Fruit fly (Drosophila melanogaster) S2 (cell line): ENCODE results near the gene atilla.

Experiments
- CG8478 ChIP-seq: fragments of >200 bp; optimal IDR thresholded peaks from 2 replicates; lab custom pipeline; 2018
- CTCF ChIP-seq, 2 experiments: fragments of >200 bp; optimal IDR thresholded peaks; 2 replicates each; lab custom pipeline; 2018

atilla gene

DNA sequence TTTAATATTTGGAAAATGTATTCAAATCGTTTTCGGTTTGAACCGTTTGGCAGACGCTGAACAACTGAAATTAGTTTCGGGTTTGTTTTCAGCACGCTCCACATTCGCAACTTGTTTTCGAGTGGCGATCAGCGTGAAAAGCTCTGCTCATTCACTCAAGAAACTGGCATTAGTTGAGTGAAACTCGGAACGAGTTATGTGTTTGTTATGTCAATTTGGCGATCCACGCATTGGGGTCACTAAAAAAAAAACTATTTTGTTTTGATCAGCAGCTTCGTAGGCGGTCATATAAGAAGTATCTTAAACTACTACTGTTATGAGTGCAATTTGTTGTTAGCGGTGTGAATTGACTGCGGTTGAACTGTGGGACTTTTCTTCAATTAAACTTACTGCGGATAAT is at the start of gene atilla:
atilla (minus strand) TSS at position 266 of the 400 bp plus-strand sequence.
- TF ChIP-seq CTCF (optimal IDR thresholded peaks at IDR 0.05; lab: Kevin White, UChicago): no peak
- TF ChIP-seq CG8478 (lab: Kevin White, UChicago): no peak

DNA sequence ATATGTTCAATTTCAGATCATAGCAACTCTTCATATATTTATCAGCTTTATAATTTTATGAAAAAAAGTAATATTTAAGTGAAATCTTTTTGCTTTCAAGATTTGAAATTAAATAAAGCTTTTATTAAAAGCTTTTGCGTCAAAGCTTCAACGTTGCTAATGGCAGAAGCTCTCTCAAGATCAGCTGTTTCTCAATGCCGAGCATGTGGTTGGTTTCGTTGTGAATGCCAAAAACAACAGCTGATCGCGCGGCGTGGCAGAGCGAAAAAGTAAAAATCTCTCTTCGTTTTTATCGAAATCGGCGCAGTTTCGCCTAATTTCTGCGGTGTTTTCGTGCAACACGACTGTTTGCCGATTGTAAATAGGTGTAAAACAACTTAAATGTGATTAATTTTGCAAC is 29.9 kb upstream of the atilla start, which contains the start of gene CG31759:
CG31759 (plus strand) TSS at position 161 of the 400 bp plus-strand sequence.
- TF ChIP-seq CTCF (optimal IDR thresholded peaks at IDR 0.05; lab: Kevin White, UChicago) (no peak), CG8478 (lab: Kevin White, UChicago) (no peak)

dm6 chr2L:12200990-12201389 is 23.3 kb upstream of the atilla start:
- TF ChIP-seq CTCF (optimal IDR thresholded peaks at IDR 0.05; lab: Kevin White, UChicago) (no peak), CG8478 (lab: Kevin White, UChicago) (no peak)

DNA sequence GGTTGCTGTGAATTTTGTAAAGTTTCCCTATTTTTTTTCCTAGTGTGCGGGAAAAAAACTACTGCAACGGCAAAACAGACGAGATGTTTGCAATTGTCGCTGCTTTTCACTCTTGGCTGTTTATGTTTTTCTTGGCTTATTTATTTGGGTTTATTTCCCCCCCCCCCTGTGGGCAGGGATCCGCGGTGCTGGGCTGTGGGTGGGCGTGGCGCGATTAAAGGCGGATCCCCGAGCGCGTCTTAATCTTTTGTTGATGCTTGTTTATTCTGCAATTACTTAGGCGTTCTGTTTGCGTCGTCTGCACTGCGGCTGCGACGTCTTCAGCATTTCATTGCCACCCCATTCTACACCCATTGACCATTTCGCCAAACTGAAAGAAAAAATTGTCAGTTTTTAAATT is 17.2 kb upstream of the atilla start:
- no peak for TF ChIP-seq CG8478 (lab: Kevin White, UChicago)
- no peak for TF ChIP-seq CTCF (optimal IDR thresholded peaks at IDR 0.05; lab: Kevin White, UChicago)

dm6 chr2L:12192978-12193377 is 15.3 kb upstream of the atilla start:
- TF ChIP-seq CTCF (optimal IDR thresholded peaks at IDR 0.05; lab: Kevin White, UChicago) (no peak), CG8478 (lab: Kevin White, UChicago) (no peak)

- TF ChIP-seq CG8478 (lab: Kevin White, UChicago) (no peak), CTCF (optimal IDR thresholded peaks at IDR 0.05; lab: Kevin White, UChicago) (no peak)
Measured at dm6 chr2L:12174493-12175129, 3.1 kb downstream of the atilla start, which contains the start of gene bru1. Gene bru1, plus strand, starts transcription at chr2L:12175004.

DNA sequence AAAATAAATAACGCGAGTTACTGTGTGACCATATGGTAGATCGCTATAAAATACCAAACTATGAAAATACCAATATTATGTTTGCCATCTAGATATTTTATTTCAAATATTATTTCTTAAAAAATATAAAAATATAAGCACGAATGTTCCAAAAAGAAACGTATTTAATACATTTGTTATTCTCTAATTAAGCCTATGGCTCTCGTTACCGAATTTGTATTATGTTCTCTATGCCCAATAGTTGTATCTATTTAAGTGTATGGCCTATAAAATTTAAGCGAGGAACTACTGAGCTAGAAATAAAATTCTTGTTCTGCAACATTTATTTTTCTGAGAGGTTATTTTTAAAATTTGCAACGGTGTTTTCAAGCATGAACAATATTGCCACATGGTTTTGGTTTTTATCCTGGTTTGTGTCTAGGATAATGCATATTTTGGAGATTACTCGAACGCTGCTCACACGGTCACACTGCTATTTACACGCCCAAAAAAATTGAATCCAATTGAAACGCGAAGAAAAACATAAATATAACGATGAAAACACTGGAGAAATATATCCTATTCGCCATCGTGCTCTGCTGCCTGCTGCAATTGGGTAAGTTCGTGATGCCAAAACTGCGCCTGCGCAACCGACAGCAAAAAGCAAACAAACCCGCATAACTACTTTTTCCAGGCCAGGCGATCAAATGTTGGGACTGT is 5.0 kb downstream of the atilla start, which contains the start of the genes CG6583 and crok:
CG6583 (minus strand) TSS at position 51 of the 699 bp plus-strand sequence.
crok (plus strand) TSS at position 446 of the 699 bp plus-strand sequence.
- TF ChIP-seq CTCF (optimal IDR thresholded peaks at IDR 0.05; lab: Kevin White, UChicago) (peak in 1 of 2 experiments; percentile 21), CG8478 (lab: Kevin White, UChicago) (no peak)

DNA sequence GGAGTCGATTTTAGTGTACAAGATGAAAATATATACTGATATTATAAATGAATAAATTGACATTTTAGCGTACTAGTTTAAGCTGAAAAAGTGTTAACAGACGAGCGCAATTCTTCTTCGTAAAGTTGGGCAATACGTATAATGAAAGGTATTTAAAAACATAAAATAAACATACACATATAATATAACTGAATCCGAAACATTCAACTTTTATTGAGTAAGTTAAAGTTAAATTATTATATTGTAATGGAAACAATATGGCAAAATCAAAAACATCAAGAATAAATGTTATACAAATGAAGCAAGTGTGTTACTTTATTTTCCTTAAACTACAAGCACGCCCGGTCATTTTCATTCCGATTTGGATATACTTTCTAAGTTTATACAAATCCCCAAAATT is 7.4 kb downstream of the atilla start, which contains the start of gene CG17217:
CG17217 (plus strand) TSS at position 301 of the 400 bp plus-strand sequence.
- TF ChIP-seq CG8478 (lab: Kevin White, UChicago): no peak
- no peak for TF ChIP-seq CTCF (optimal IDR thresholded peaks at IDR 0.05; lab: Kevin White, UChicago)

dm6 chr2L:12163941-12164340 is 13.7 kb downstream of the atilla start, which contains the start of gene ZnT33D:
Gene ZnT33D, plus strand, starts transcription at chr2L:12164241.
- TF ChIP-seq CG8478 (lab: Kevin White, UChicago): no peak

- TF ChIP-seq CG8478 (lab: Kevin White, UChicago) (no peak), CTCF (optimal IDR thresholded peaks at IDR 0.05; lab: Kevin White, UChicago) (no peak)
Measured at dm6 chr2L:12161467-12161866, 16.2 kb downstream of the atilla start, which contains the start of gene CG31861. Gene CG31861, plus strand, starts transcription at chr2L:12161767.

DNA sequence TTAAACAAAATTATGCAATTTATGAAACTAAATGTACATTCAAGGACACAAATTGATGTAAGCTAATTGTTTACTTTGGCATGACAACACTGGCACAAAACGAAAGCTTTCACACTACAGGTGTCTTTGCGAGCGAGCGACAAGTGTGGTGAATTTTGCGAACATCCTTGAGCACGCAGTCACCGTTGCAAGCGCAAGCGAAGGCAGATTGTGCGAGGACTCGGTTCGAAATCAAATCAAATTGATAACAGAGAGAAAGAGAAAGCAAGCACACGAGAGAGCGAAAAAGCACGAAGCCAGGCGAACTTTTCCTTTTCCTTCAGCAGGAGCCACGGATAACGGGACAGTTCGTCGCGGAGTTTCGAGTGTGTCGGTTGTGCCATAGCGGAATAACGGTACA is 35.2 kb downstream of the atilla start, which contains the start of gene CG31760:
CG31760 (plus strand) TSS at position 342 of the 400 bp plus-strand sequence.
- TF ChIP-seq CTCF (optimal IDR thresholded peaks at IDR 0.05; lab: Kevin White, UChicago) (no peak), CG8478 (lab: Kevin White, UChicago) (no peak)

- TF ChIP-seq CG8478 (lab: Kevin White, UChicago) (no peak), CTCF (optimal IDR thresholded peaks at IDR 0.05; lab: Kevin White, UChicago) (no peak)
Measured at dm6 chr2L:12137708-12138107, 40.0 kb downstream of the atilla start, which contains the start of gene Gr33a. Gene Gr33a, plus strand, starts transcription at chr2L:12138008.

DNA sequence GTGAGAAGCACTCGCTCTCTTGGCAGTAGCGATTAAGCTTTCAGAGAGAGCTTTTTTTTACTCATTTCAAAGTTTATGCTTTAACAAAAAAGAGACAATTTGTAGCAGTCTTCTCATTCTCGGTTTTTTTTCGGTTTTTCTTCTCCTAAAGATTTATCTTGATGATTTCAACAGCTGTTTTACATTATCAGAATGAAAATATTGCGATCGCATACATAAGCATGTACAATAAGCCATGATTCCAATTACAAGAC is 43.6 kb downstream of the atilla start:
- no peak for TF ChIP-seq CG8478 (lab: Kevin White, UChicago)
- no peak for TF ChIP-seq CTCF (optimal IDR thresholded peaks at IDR 0.05; lab: Kevin White, UChicago)

DNA sequence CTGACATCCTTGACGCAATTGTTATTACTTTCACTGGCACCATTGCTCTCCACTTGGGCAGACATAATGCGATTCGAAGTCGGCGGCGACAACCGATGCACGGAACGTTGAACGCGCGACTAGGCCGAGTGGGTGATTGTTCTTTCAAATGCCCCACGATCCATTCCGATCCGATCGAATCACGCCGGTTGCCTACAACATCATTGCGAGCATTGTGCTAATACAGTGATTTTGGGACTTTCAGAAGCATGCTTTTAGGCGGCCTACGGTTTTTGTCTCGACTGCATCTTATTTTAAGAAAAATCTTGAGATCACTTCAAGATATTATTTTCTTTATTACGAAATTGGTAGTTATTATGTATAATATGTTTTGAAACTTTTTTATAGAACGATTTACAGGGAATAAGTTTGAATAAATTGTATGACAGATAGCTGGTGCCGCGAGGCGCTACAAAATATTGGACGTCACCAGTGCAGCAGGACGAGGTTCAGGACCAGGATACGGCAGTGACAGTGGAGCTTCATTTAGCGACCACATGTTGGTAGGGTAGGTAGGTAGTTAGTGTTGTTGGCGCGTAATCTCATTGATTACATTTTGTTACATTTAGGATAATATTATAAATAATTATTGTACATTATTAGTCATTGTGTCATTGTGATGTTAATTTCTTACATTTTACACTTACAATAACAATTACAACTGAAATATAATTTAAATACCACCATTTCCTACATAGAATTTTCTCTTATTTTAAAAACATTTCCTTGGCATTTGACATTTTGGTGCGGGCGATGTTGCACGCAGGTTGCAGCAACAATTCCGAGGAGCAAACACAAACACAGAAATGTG is 44.2 kb downstream of the atilla start, which contains the start of gene rho-6:
rho-6 (minus strand) TSS at position 137 of the 850 bp plus-strand sequence.
- TF ChIP-seq CTCF (optimal IDR thresholded peaks at IDR 0.05; lab: Kevin White, UChicago) (no peak), CG8478 (lab: Kevin White, UChicago) (no peak)
